Worm (Caenorhabditis elegans) whole organism, late embryonic: ENCODE data around the gene F59B10.3.

ENCODE experiments used
- C08G9.2 ChIP-seq: sonication (generic microtip); optimal IDR thresholded peaks from 2 replicates; lab custom pipeline; 2016; ENCODE audit warnings: mild to moderate bottlenecking, missing genetic modification characterization, moderate library complexity, missing compliant biosample characterization
- C38D4.7 ChIP-seq: fragments of 200-800 bp; sonication (Bioruptor generic); optimal IDR thresholded peaks from 2 replicates; lab custom pipeline; 2018; ENCODE audit warnings: mild to moderate bottlenecking, missing genetic modification characterization, moderate library complexity, missing compliant biosample characterization
- K02D7.2 ChIP-seq: sonication (generic microtip); optimal IDR thresholded peaks from 2 replicates; lab custom pipeline; 2017; ENCODE audit warnings: mild to moderate bottlenecking, missing genetic modification characterization, missing compliant biosample characterization
- K09A11.1 ChIP-seq: sonication (generic microtip); optimal IDR thresholded peaks from 2 replicates; lab custom pipeline; 2017; ENCODE audit warnings: antibody characterized with exemption, mild to moderate bottlenecking, missing genetic modification characterization, missing compliant biosample characterization; ENCODE audit not compliant: insufficient read depth
- T23F11.4 ChIP-seq: fragments of 200-800 bp; sonication (Bioruptor generic); optimal IDR thresholded peaks from 2 replicates; lab custom pipeline; 2018; ENCODE audit warnings: mild to moderate bottlenecking, missing genetic modification characterization, missing compliant biosample characterization
- Y22D7AL.16 ChIP-seq: sonication (generic microtip); optimal IDR thresholded peaks from 2 replicates; lab custom pipeline; 2016; ENCODE audit warnings: missing genetic modification characterization, missing compliant biosample characterization
- ceh-14 ChIP-seq: sonication (generic microtip); optimal IDR thresholded peaks from 2 replicates; lab custom pipeline; 2016; ENCODE audit warnings: missing genotype, missing genetic modification characterization, missing compliant biosample characterization
- ceh-19 ChIP-seq: fragments of 200-800 bp; sonication (Bioruptor generic); optimal IDR thresholded peaks from 2 replicates; lab custom pipeline; 2018; ENCODE audit warnings: mild to moderate bottlenecking, missing genetic modification characterization, missing compliant biosample characterization
- ceh-22 ChIP-seq: sonication (generic microtip); optimal IDR thresholded peaks from 2 replicates; lab custom pipeline; 2017; ENCODE audit warnings: missing biosample characterization, missing genetic modification characterization
- ceh-34 ChIP-seq: sonication (generic microtip); optimal IDR thresholded peaks from 2 replicates; lab custom pipeline; 2016; ENCODE audit warnings: mild to moderate bottlenecking, missing genetic modification characterization, missing compliant biosample characterization
- ceh-45 ChIP-seq: fragments of 200-800 bp; sonication (Bioruptor generic); IDR thresholded peaks from 2 replicates; pipeline ENCODE4 v1.3.6; 2022; ENCODE audit warnings: missing genetic modification reagents, missing genetic modification characterization, missing compliant biosample characterization
- ceh-48 ChIP-seq: sonication (generic microtip); optimal IDR thresholded peaks from 2 replicates; lab custom pipeline; 2016; ENCODE audit warnings: missing genetic modification characterization, inconsistent platforms, missing compliant biosample characterization
- ceh-6 ChIP-seq: fragments of 200-800 bp; sonication (Bioruptor generic); optimal IDR thresholded peaks from 2 replicates; lab custom pipeline; 2018; ENCODE audit warnings: mild to moderate bottlenecking, missing genetic modification characterization, missing compliant biosample characterization
- ceh-9 ChIP-seq: sonication (generic microtip); optimal IDR thresholded peaks from 2 replicates; lab custom pipeline; 2016; ENCODE audit warnings: mild to moderate bottlenecking, missing genetic modification characterization, inconsistent platforms, missing compliant biosample characterization
- che-1 ChIP-seq: sonication (generic microtip); optimal IDR thresholded peaks from 2 replicates; lab custom pipeline; 2016; ENCODE audit warnings: mild to moderate bottlenecking, missing genetic modification characterization, missing compliant biosample characterization
- elt-2 ChIP-seq: sonication (generic microtip); optimal IDR thresholded peaks from 2 replicates; lab custom pipeline; 2016; ENCODE audit warnings: missing genetic modification reagents, missing genetic modification characterization, missing compliant biosample characterization
- ets-4 ChIP-seq: sonication (generic microtip); optimal IDR thresholded peaks from 2 replicates; lab custom pipeline; 2016; ENCODE audit warnings: missing genetic modification characterization, missing compliant biosample characterization
- fax-1 ChIP-seq: sonication (generic microtip); optimal IDR thresholded peaks from 2 replicates; lab custom pipeline; 2016; ENCODE audit warnings: missing genotype, missing genetic modification characterization, missing compliant biosample characterization
- fkh-6 ChIP-seq: sonication (generic microtip); optimal IDR thresholded peaks from 2 replicates; lab custom pipeline; 2016; ENCODE audit warnings: missing genetic modification characterization, missing compliant biosample characterization
- hlh-15 ChIP-seq: sonication (generic microtip); optimal IDR thresholded peaks from 2 replicates; lab custom pipeline; 2016; ENCODE audit warnings: missing genetic modification characterization, missing compliant biosample characterization
- hlh-30 ChIP-seq: sonication (generic microtip); optimal IDR thresholded peaks from 2 replicates; lab custom pipeline; 2017; ENCODE audit warnings: antibody characterized with exemption, missing genetic modification characterization, missing compliant biosample characterization; ENCODE audit not compliant: insufficient read depth
- hlh-6 ChIP-seq: sonication (generic microtip); optimal IDR thresholded peaks from 2 replicates; lab custom pipeline; 2016; ENCODE audit warnings: missing genotype, missing genetic modification characterization, missing compliant biosample characterization
- lim-6 ChIP-seq: sonication (generic microtip); optimal IDR thresholded peaks from 2 replicates; lab custom pipeline; 2016; ENCODE audit warnings: missing genetic modification characterization, missing compliant biosample characterization
- madf-2 ChIP-seq: sonication (generic microtip); optimal IDR thresholded peaks from 2 replicates; lab custom pipeline; 2017; ENCODE audit warnings: missing genetic modification characterization, missing compliant biosample characterization
- mec-3 ChIP-seq: sonication (generic microtip); optimal IDR thresholded peaks from 2 replicates; lab custom pipeline; 2016; ENCODE audit warnings: borderline replicate concordance, missing genetic modification characterization, missing compliant biosample characterization
- nhr-232 ChIP-seq: sonication (generic microtip); optimal IDR thresholded peaks from 2 replicates; lab custom pipeline; 2016; ENCODE audit warnings: missing genetic modification characterization, missing compliant biosample characterization
- npax-4 ChIP-seq: sonication (generic microtip); optimal IDR thresholded peaks from 2 replicates; lab custom pipeline; 2016; ENCODE audit warnings: missing genetic modification characterization, missing compliant biosample characterization
- odd-2 ChIP-seq: sonication (generic microtip); optimal IDR thresholded peaks from 2 replicates; lab custom pipeline; 2017; ENCODE audit warnings: antibody characterized with exemption, mild to moderate bottlenecking, missing genetic modification characterization, missing compliant biosample characterization
- pag-3 ChIP-seq: sonication (generic microtip); optimal IDR thresholded peaks from 2 replicates; lab custom pipeline; 2016; ENCODE audit warnings: missing compliant biosample characterization, missing genetic modification characterization, borderline replicate concordance
- pat-9 ChIP-seq: fragments of 200-800 bp; sonication (Bioruptor generic); optimal IDR thresholded peaks from 2 replicates; lab custom pipeline; 2018; ENCODE audit warnings: mild to moderate bottlenecking, missing genetic modification characterization, moderate library complexity, missing compliant biosample characterization
- pax-1 ChIP-seq: fragments of 150-350 bp; optimal IDR thresholded peaks from 2 replicates; lab custom pipeline; 2014; ENCODE audit warnings: missing biosample characterization, missing genetic modification characterization
- pqm-1 ChIP-seq: sonication (generic microtip); optimal IDR thresholded peaks from 2 replicates; lab custom pipeline; 2016; ENCODE audit warnings: missing genetic modification characterization, missing compliant biosample characterization
- ref-2 ChIP-seq: sonication (generic microtip); optimal IDR thresholded peaks from 2 replicates; lab custom pipeline; 2016; ENCODE audit warnings: missing genetic modification characterization, missing compliant biosample characterization
- sdc-2 ChIP-seq: sonication (generic microtip); optimal IDR thresholded peaks from 2 replicates; lab custom pipeline; 2016; ENCODE audit warnings: missing genotype, missing genetic modification characterization, missing compliant biosample characterization
- syd-9 ChIP-seq: sonication (generic microtip); optimal IDR thresholded peaks from 2 replicates; lab custom pipeline; 2016; ENCODE audit warnings: mild to moderate bottlenecking, missing genetic modification characterization, moderate library complexity, missing compliant biosample characterization
- tbx-2 ChIP-seq: sonication (generic microtip); optimal IDR thresholded peaks from 2 replicates; lab custom pipeline; 2016; ENCODE audit warnings: missing genetic modification characterization, missing compliant biosample characterization
- unc-3 ChIP-seq, 2 experiments: fragments of 200-800 bp in 1 of 2; sonication (Bioruptor generic) in 1 of 2; sonication (generic microtip) in 1 of 2; conservative IDR thresholded peaks in 1 of 2; optimal IDR thresholded peaks in 1 of 2; 2 replicates each; pipeline versions ENCODE4 v1.3.6 to Lab custom; 2016 to 2022; ENCODE audit warnings: missing compliant biosample characterization in 2 of 2, missing genetic modification characterization in 2 of 2, missing genetic modification reagents in 1 of 2
- unc-55 ChIP-seq: sonication (generic microtip); optimal IDR thresholded peaks from 2 replicates; lab custom pipeline; 2017; ENCODE audit warnings: missing biosample characterization, missing genetic modification reagents, missing genetic modification characterization
- zip-5 ChIP-seq: sonication (generic microtip); optimal IDR thresholded peaks from 2 replicates; lab custom pipeline; 2016; ENCODE audit warnings: missing genetic modification characterization, missing compliant biosample characterization

Gene F59B10.3

DNA sequence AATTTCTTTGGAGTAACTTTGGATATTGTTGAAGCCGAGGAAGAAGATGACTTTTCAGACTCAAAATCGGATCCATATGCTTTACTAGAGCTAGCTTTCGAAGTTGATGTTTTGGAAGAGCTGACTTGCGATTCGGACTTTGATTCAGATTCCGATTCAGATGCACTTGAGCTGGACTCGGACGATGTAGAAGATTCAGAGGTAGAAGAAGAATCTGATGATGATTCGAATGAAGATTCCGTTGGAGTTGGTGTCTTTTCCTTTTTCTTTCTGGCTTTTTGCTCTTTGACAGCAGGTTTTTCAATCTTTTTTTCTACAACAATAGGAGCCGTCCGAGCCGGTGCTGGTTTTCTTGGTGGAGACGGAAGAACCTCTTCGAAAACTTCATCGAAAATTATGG is 2.4 kb upstream of the F59B10.3 start:
- TF ChIP-seq ceh-19 (GFP tag; lab: Kevin White, UChicago) (no peak), pax-1 (tag; lab: Kevin White, UChicago) (no peak), elt-2 (tag; lab: Kevin White, UChicago) (no peak), Y22D7AL.16 (tag; lab: Kevin White, UChicago) (no peak), lim-6 (tag; lab: Kevin White, UChicago) (no peak), pag-3 (tag; lab: Kevin White, UChicago) (no peak), nhr-232 (tag; lab: Kevin White, UChicago) (no peak), ceh-34 (tag; lab: Kevin White, UChicago) (no peak), K09A11.1 (tag; lab: Kevin White, UChicago) (no peak), sdc-2 (no peak), hlh-15 (no peak), hlh-6 (tag; lab: Kevin White, UChicago) (no peak), fkh-6 (tag; lab: Kevin White, UChicago) (no peak), ceh-6 (GFP tag; lab: Kevin White, UChicago) (no peak), C08G9.2 (no peak)
- TF ChIP-seq, all 69 proteins: peak for 0

DNA sequence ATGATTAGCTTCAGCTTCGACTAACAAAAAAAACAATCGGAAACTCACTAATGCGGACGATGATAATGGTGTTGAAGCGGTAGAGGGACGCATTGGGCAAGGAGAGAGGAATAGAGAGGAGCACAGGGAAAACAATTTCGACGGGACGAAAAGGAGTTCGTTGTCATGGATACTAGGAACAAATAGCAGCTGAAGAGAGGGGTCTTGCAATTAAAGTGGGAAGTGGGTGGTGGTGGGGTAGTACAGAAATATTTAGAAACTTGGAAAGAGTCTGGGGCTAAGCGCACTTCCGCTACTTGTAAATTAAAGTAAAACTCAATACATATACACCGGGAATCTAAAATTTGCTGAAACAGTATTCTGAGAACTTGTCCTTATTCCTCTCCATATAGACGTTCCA is 596 bp upstream of the F59B10.3 start, which contains the start of gene F59B10.2:
Gene F59B10.2 (minus strand): TSS at position 101 of the 400 bp plus-strand sequence.
- TF ChIP-seq lim-6 (tag; lab: Kevin White, UChicago) (no peak), fkh-6 (tag; lab: Kevin White, UChicago) (no peak), pqm-1 (tag; lab: Kevin White, UChicago) (no peak), ref-2 (tag; lab: Kevin White, UChicago) (no peak), K09A11.1 (tag; lab: Kevin White, UChicago) (no peak), pat-9 (tag; lab: Kevin White, UChicago) (no peak), ets-4 (tag; lab: Kevin White, UChicago) (no peak), syd-9 (tag; lab: Kevin White, UChicago) (no peak), tbx-2 (tag; lab: Kevin White, UChicago) (no peak), T23F11.4 (GFP tag; lab: Kevin White, UChicago) (no peak), C38D4.7 (GFP tag; lab: Kevin White, UChicago) (no peak), zip-5 (tag; lab: Kevin White, UChicago) (no peak), mec-3 (tag; lab: Kevin White, UChicago) (no peak), npax-4 (tag; lab: Kevin White, UChicago) (no peak), ceh-45 (GFP tag; lab: Robert Waterston, UW) (no peak), unc-55 (no peak), fax-1 (tag; lab: Kevin White, UChicago) (no peak)

DNA sequence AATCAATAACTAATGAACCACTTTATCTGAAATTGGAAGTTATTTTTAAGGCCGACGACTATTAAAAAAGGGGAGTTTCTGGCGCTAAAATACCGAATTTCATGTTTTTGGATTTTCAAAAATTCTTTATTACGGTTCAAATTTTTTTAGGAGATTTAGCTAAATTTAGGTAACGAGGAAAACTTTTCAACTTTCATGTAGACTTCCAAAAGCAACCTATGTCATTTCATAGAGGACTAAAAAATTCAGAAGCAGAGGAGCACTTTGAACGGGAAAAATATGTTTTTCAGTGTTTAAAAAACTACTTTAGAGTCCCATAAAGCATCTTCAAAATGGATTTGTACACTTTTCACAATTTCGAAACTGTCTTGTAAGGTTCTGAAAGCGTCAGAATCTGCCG is 3.0 kb downstream of the F59B10.3 start:
- TF ChIP-seq ceh-9 (tag; lab: Kevin White, UChicago) (no peak), fkh-6 (tag; lab: Kevin White, UChicago) (no peak), ceh-14 (tag; lab: Kevin White, UChicago) (no peak)

DNA sequence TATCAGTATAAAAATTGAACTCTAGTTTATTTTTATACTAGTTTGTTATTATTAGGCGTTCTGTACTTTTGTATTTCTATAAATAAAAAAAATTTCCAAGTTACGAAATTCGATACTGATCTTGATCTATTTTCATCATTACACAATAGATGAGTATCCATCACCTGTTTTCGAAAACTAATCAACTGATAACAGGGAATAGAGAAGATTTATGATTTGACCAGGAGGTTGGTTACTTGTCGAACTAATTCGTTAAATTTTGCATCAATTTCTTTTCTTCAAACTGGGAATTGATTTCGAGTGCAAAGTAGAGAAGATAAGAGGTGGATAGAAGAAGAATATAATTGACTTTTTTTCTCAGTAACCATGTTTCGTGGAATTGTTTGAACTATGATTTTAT is 5.1 kb downstream of the F59B10.3 start:
- TF ChIP-seq mec-3 (tag; lab: Kevin White, UChicago), result no peak
- TF ChIP-seq hlh-30, result no peak
- TF ChIP-seq ceh-14 (tag; lab: Kevin White, UChicago), result no peak
- TF ChIP-seq unc-3 (GFP tag; conservative IDR thresholded peaks at IDR 0.05; lab: Robert Waterston, UW), result no peak
- no peak for TF ChIP-seq unc-3 (tag; optimal IDR thresholded peaks at IDR 0.05; lab: Kevin White, UChicago)
- TF ChIP-seq hlh-15, result no peak

DNA sequence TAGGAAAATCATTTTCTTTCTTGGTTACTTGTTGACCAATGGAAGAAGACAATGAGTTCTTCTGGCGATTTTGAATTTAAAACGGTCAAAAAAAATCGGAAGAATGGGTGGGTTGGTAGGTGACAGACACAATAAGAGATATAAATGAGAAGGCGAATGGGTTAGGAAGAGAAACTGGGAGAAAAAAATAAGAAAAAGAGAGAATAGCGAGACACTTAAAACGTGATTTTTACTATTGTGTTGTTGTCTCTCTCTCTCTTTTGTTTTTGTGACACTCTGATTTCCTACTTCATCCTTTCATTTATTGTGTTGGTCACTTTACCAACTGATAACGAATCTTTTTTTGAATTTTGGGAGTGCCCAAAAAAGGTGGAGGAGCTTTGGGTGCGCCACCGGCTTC is 6.0 kb downstream of the F59B10.3 start:
- TF ChIP-seq T23F11.4 (GFP tag; lab: Kevin White, UChicago), result no peak
- no peak for TF ChIP-seq K02D7.2 (tag; lab: Kevin White, UChicago)
- TF ChIP-seq hlh-15, result no peak
- no peak for TF ChIP-seq ceh-22 (tag; lab: Kevin White, UChicago)
- TF ChIP-seq C08G9.2, result no peak
- TF ChIP-seq ceh-45 (GFP tag; lab: Robert Waterston, UW), result no peak
- TF ChIP-seq che-1, result no peak
- no peak for TF ChIP-seq ceh-14 (tag; lab: Kevin White, UChicago)
- no peak for TF ChIP-seq madf-2 (tag; lab: Kevin White, UChicago)
- TF ChIP-seq odd-2 (tag; lab: Kevin White, UChicago), result no peak
- TF ChIP-seq npax-4 (tag; lab: Kevin White, UChicago), result no peak
- no peak for TF ChIP-seq ceh-48 (tag; lab: Kevin White, UChicago)
- TF ChIP-seq tbx-2 (tag; lab: Kevin White, UChicago), result no peak
